Worm (Caenorhabditis elegans) whole organism, early embryonic: ENCODE data around the gene C56C10.9.

Experiments used
- B0310.2 ChIP-seq: sonication (generic microtip); optimal IDR thresholded peaks from 2 replicates; lab custom pipeline; 2016; ENCODE audit warnings: mild to moderate bottlenecking, missing genetic modification characterization, missing compliant biosample characterization
- ama-1 ChIP-seq: fragments of 150-350 bp; optimal IDR thresholded peaks from 2 replicates; lab custom pipeline; 2014
- hmbx-1 ChIP-seq: sonication (generic microtip); optimal IDR thresholded peaks from 2 replicates; lab custom pipeline; 2016; ENCODE audit warnings: mild to moderate bottlenecking, missing genetic modification characterization, missing compliant biosample characterization

ce11 chrII:6568707-6569106 lies 23.4 kb downstream of the C56C10.9 start, which contains the start of gene sra-27:
- no peak for TF ChIP-seq hmbx-1 (tag; lab: Kevin White, UChicago)
- no peak for TF ChIP-seq ama-1
- no peak for TF ChIP-seq B0310.2 (tag; lab: Kevin White, UChicago)
